Fruit fly (Drosophila melanogaster) whole organism, embryonic: ENCODE data around the gene CG43179.

Source experiments
- BtbVII ChIP-seq: fragments of 200-800 bp; sonication (Bioruptor generic); optimal IDR thresholded peaks from 3 replicates; lab custom pipeline; 2017; ENCODE audit warnings: missing biosample characterization, mild to moderate bottlenecking, missing genetic modification characterization
- CG10321 ChIP-seq: fragments of 200-800 bp; sonication (Bioruptor generic); IDR thresholded peaks from 2 replicates; pipeline ENCODE4 v1.3.6; 2022; ENCODE audit warnings: missing biosample characterization, missing genetic modification characterization
- CG11398 ChIP-seq: fragments of 200-800 bp; sonication (Bioruptor generic); optimal IDR thresholded peaks from 2 replicates; lab custom pipeline; 2016; ENCODE audit warnings: missing biosample characterization, missing genetic modification characterization
- CG12071 ChIP-seq: fragments of 200-800 bp; sonication (Bioruptor generic); optimal IDR thresholded peaks from 3 replicates; lab custom pipeline; 2018; ENCODE audit warnings: missing biosample characterization, mild to moderate bottlenecking, missing genetic modification characterization
- CG12659 ChIP-seq: fragments of 200-800 bp; sonication (Bioruptor generic); optimal IDR thresholded peaks from 3 replicates; lab custom pipeline; 2017; ENCODE audit warnings: mild to moderate bottlenecking, missing biosample characterization, missing genetic modification reagents, missing genetic modification characterization
- CG13287 ChIP-seq: fragments of 200-800 bp; sonication (Bioruptor generic); IDR thresholded peaks from 2 replicates; pipeline ENCODE4 v1.3.6; 2022; ENCODE audit warnings: missing biosample characterization, missing genetic modification characterization; ENCODE audit not compliant: partially characterized antibody
- CG14050 ChIP-seq: fragments of 200-800 bp; sonication (Bioruptor generic); IDR thresholded peaks from 3 replicates; pipeline ENCODE4 v1.3.6; 2022; ENCODE audit warnings: missing biosample characterization, missing genetic modification characterization
- CG3065 ChIP-seq: fragments of 200-800 bp; sonication (Bioruptor generic); optimal IDR thresholded peaks from 2 replicates; lab custom pipeline; 2016; ENCODE audit warnings: missing biosample characterization, missing genetic modification characterization
- CG31365 ChIP-seq: fragments of 200-800 bp; sonication (Bioruptor generic); optimal IDR thresholded peaks from 2 replicates; lab custom pipeline; 2018; ENCODE audit warnings: missing biosample characterization, mild to moderate bottlenecking, missing genetic modification characterization
- CG3407 ChIP-seq: fragments of 200-800 bp; sonication (Bioruptor generic); optimal IDR thresholded peaks from 2 replicates; lab custom pipeline; 2018; ENCODE audit warnings: missing biosample characterization, mild to moderate bottlenecking, missing genetic modification characterization
- CG4820 ChIP-seq: fragments of 200-800 bp; sonication (Bioruptor generic); optimal IDR thresholded peaks from 3 replicates; lab custom pipeline; 2016; ENCODE audit warnings: missing biosample characterization, missing genetic modification characterization
- CG6689 ChIP-seq: fragments of 200-800 bp; sonication (Bioruptor generic); IDR thresholded peaks from 2 replicates; pipeline ENCODE4 v1.3.6; 2022; ENCODE audit warnings: missing biosample characterization, missing genetic modification characterization
- CG7372 ChIP-seq: fragments of 200-800 bp; sonication (Bioruptor generic); IDR thresholded peaks from 2 replicates; pipeline ENCODE4 v1.3.6; 2022; ENCODE audit warnings: missing biosample characterization, missing genetic modification characterization
- CG7556 ChIP-seq: fragments of 200-800 bp; sonication (Bioruptor generic); optimal IDR thresholded peaks from 2 replicates; lab custom pipeline; 2017; ENCODE audit warnings: missing biosample characterization, mild to moderate bottlenecking, missing genetic modification characterization
- CG8290 ChIP-seq, 3 experiments: fragments of 200-800 bp; sonication (Bioruptor generic); optimal IDR thresholded peaks; 2 replicates each; lab custom pipeline; 2016 to 2019; ENCODE audit warnings: missing biosample characterization in 3 of 3, missing genetic modification characterization in 3 of 3, mild to moderate bottlenecking in 2 of 3, moderate library complexity in 1 of 3
- CG8944 ChIP-seq: fragments of 200-800 bp; sonication (Bioruptor generic); optimal IDR thresholded peaks from 3 replicates; lab custom pipeline; 2016; ENCODE audit warnings: missing biosample characterization, missing genetic modification characterization
- CTCF ChIP-seq: fragments of 200-800 bp; sonication (Bioruptor generic); optimal IDR thresholded peaks from 2 replicates; lab custom pipeline; 2017; ENCODE audit warnings: missing biosample characterization, mild to moderate bottlenecking, missing genetic modification characterization, moderate library complexity
- CrebB ChIP-seq: fragments of 200-800 bp; sonication (Bioruptor generic); optimal IDR thresholded peaks from 3 replicates; lab custom pipeline; 2018; ENCODE audit warnings: missing biosample characterization, mild to moderate bottlenecking, missing genetic modification characterization
- Ets65A ChIP-seq: fragments of 200-800 bp; sonication (Bioruptor generic); peaks from one replicate; lab custom pipeline; 2016; ENCODE audit warnings: missing biosample characterization, missing genetic modification characterization
- HLH3B ChIP-seq: fragments of 200-800 bp; sonication (Bioruptor generic); IDR thresholded peaks from 2 replicates; pipeline ENCODE4 v1.3.6; 2022; ENCODE audit warnings: missing biosample characterization, missing genetic modification characterization
- HLHmδ ChIP-seq: fragments of 200-800 bp; sonication (Bioruptor generic); optimal IDR thresholded peaks from 2 replicates; lab custom pipeline; 2018; ENCODE audit warnings: missing biosample characterization, mild to moderate bottlenecking, missing genetic modification characterization, moderate library complexity
- Hey ChIP-seq: fragments of 200-800 bp; sonication (Bioruptor generic); optimal IDR thresholded peaks from 3 replicates; lab custom pipeline; 2018; ENCODE audit warnings: missing biosample characterization, mild to moderate bottlenecking, missing genetic modification characterization
- HmgZ ChIP-seq: fragments of 200-800 bp; sonication (Bioruptor generic); optimal IDR thresholded peaks from 2 replicates; lab custom pipeline; 2018; ENCODE audit warnings: missing biosample characterization, mild to moderate bottlenecking, missing genetic modification characterization
- Lpt ChIP-seq: fragments of >200 bp; optimal IDR thresholded peaks from 2 replicates; lab custom pipeline; 2018; ENCODE audit warnings: missing biosample characterization, missing genetic modification characterization
- Myb ChIP-seq: fragments of 200-800 bp; sonication (Bioruptor generic); optimal IDR thresholded peaks from 2 replicates; lab custom pipeline; 2016; ENCODE audit warnings: missing biosample characterization, missing genetic modification characterization
- Neu2 ChIP-seq: fragments of 200-800 bp; sonication (Bioruptor generic); optimal IDR thresholded peaks from 3 replicates; lab custom pipeline; 2016; ENCODE audit warnings: missing biosample characterization, missing genetic modification characterization, borderline replicate concordance
- Rfx ChIP-seq: fragments of 200-800 bp; sonication (Bioruptor generic); IDR thresholded peaks from 2 replicates; pipeline ENCODE4 v1.3.6; 2022; ENCODE audit warnings: missing biosample characterization, missing genetic modification characterization
- Rx ChIP-seq: fragments of 200-800 bp; sonication (Bioruptor generic); IDR thresholded peaks from 2 replicates; pipeline ENCODE4 v1.3.6; 2022; ENCODE audit warnings: missing biosample characterization, missing genetic modification characterization
- Six4 ChIP-seq: fragments of 200-800 bp; sonication (Bioruptor generic); optimal IDR thresholded peaks from 2 replicates; lab custom pipeline; 2016; ENCODE audit warnings: missing biosample characterization, missing genetic modification characterization
- Taf1 ChIP-seq: fragments of 200-800 bp; sonication (Bioruptor generic); IDR thresholded peaks from 2 replicates; pipeline ENCODE4 v1.3.6; 2022; ENCODE audit warnings: missing biosample characterization, missing genetic modification characterization
- ap ChIP-seq: fragments of 200-800 bp; sonication (Bioruptor generic); IDR thresholded peaks from 2 replicates; pipeline ENCODE4 v1.3.6; 2022; ENCODE audit warnings: missing biosample characterization, missing genetic modification characterization
- ase ChIP-seq: fragments of 200-800 bp; sonication (Bioruptor generic); IDR thresholded peaks from 3 replicates; pipeline ENCODE4 v1.3.6; 2022; ENCODE audit warnings: missing biosample characterization, missing genetic modification characterization
- br ChIP-seq: fragments of >200 bp; optimal IDR thresholded peaks from 2 replicates; lab custom pipeline; 2017
- bsh ChIP-seq, 2 experiments: fragments of 200-800 bp; sonication (Bioruptor generic); optimal IDR thresholded peaks; 2 replicates each; lab custom pipeline; 2017 to 2018; ENCODE audit warnings: mild to moderate bottlenecking in 2 of 2, missing biosample characterization in 2 of 2, missing genetic modification characterization in 2 of 2, moderate library complexity in 1 of 2
- chif ChIP-seq, 2 experiments: fragments of 200-800 bp; sonication (Bioruptor generic); optimal IDR thresholded peaks; 3 replicates each; lab custom pipeline; 2016; ENCODE audit warnings: missing biosample characterization in 2 of 2, missing genetic modification characterization in 2 of 2
- dm ChIP-seq: fragments of 200-800 bp; sonication (Bioruptor generic); optimal IDR thresholded peaks from 3 replicates; lab custom pipeline; 2016; ENCODE audit warnings: missing biosample characterization, missing genetic modification characterization
- fu2 ChIP-seq: fragments of 200-800 bp; sonication (Bioruptor generic); optimal IDR thresholded peaks from 2 replicates; lab custom pipeline; 2016; ENCODE audit warnings: missing biosample characterization, missing genetic modification characterization
- grn ChIP-seq: fragments of 200-800 bp; sonication (Bioruptor generic); optimal IDR thresholded peaks from 3 replicates; lab custom pipeline; 2017; ENCODE audit warnings: missing biosample characterization, missing genetic modification characterization
- nom ChIP-seq: fragments of 200-800 bp; sonication (Bioruptor generic); optimal IDR thresholded peaks from 2 replicates; lab custom pipeline; 2017; ENCODE audit warnings: missing biosample characterization, missing genetic modification characterization, mild to moderate bottlenecking, moderate library complexity, missing genetic modification reagents
- ranshi ChIP-seq: fragments of 200-800 bp; sonication (Bioruptor generic); IDR thresholded peaks from 2 replicates; pipeline ENCODE4 v1.3.6; 2022; ENCODE audit warnings: missing biosample characterization, missing genetic modification characterization
- seq ChIP-seq: fragments of 200-800 bp; sonication (Bioruptor generic); IDR thresholded peaks from 2 replicates; pipeline ENCODE4 v1.3.6; 2022; ENCODE audit warnings: missing biosample characterization, missing genetic modification characterization
- slbo ChIP-seq: fragments of 200-800 bp; sonication (Bioruptor generic); IDR thresholded peaks from 2 replicates; pipeline ENCODE4 v1.3.6; 2022; ENCODE audit warnings: missing biosample characterization, missing genetic modification characterization
- sna ChIP-seq: fragments of 200-800 bp; sonication (Bioruptor generic); IDR thresholded peaks from 2 replicates; pipeline ENCODE4 v1.3.6; 2022; ENCODE audit warnings: missing biosample characterization, missing genetic modification characterization; ENCODE audit not compliant: partially characterized antibody
- stwl ChIP-seq: fragments of 200-800 bp; sonication (Bioruptor generic); optimal IDR thresholded peaks from 3 replicates; lab custom pipeline; 2018; ENCODE audit warnings: missing biosample characterization, mild to moderate bottlenecking, missing genetic modification characterization, moderate library complexity
- tll ChIP-seq, 2 experiments: fragments of 200-800 bp in 1 of 2; fragments of >200 bp in 1 of 2; sonication (Bioruptor generic) in 1 of 2; optimal IDR thresholded peaks; 2 replicates each; lab custom pipeline; 2017 to 2019; ENCODE audit warnings: missing biosample characterization in 2 of 2, missing genetic modification characterization in 2 of 2, mild to moderate bottlenecking in 1 of 2, moderate library complexity in 1 of 2
- wdn ChIP-seq: fragments of 200-800 bp; sonication (Bioruptor generic); IDR thresholded peaks from 2 replicates; pipeline ENCODE4 v1.3.6; 2022; ENCODE audit warnings: missing biosample characterization, missing genetic modification characterization

The CG43179 gene

DNA sequence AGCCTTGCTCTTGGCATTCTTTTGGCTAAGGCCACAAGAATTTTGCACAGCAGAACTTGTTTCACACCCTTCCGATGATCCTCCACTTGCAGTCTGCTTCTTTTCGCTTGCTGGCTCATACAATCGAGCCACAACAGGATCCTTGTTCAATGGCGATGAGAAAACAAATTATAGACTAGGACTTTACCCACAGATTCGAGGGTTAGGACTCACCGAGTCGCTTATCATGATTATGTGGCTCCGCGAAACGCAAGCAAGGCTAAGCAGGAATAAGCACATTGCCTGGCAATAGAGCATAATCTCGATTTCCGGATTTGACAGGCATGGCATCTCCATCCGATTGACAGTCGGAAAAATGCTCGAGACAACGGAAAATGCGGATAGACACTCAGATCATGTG lies 6.2 kb downstream of the CG43179 start, which contains the start of the genes CG14839 and CG14841:
Gene CG14839, plus strand, starts transcription at position 301 of the 400 bp plus-strand sequence.
Gene CG14841, minus strand, starts transcription at position 332 of the 400 bp plus-strand sequence.
- no peak for TF ChIP-seq HLH3B (GFP tag; lab: Robert Waterston, UW)
- no peak for TF ChIP-seq CG10321 (GFP tag; lab: Robert Waterston, UW)
- TF ChIP-seq chif (GFP tag; optimal IDR thresholded peaks at IDR 0.05; lab: Kevin White, UChicago) = no peak
- no peak for TF ChIP-seq CG8944 (GFP tag; lab: Kevin White, UChicago)
- TF ChIP-seq Ets65A (GFP tag; lab: Kevin White, UChicago) = peak; percentile 73

- TF ChIP-seq fu2 (GFP tag; lab: Kevin White, UChicago) = no peak
- TF ChIP-seq nom (GFP tag; lab: Kevin White, UChicago) = peak; percentile 43
- TF ChIP-seq, all 482 proteins: peak for 1
Observed at dm6 chr3R:14275519-14276172, 19.7 kb downstream of the CG43179 start.

DNA sequence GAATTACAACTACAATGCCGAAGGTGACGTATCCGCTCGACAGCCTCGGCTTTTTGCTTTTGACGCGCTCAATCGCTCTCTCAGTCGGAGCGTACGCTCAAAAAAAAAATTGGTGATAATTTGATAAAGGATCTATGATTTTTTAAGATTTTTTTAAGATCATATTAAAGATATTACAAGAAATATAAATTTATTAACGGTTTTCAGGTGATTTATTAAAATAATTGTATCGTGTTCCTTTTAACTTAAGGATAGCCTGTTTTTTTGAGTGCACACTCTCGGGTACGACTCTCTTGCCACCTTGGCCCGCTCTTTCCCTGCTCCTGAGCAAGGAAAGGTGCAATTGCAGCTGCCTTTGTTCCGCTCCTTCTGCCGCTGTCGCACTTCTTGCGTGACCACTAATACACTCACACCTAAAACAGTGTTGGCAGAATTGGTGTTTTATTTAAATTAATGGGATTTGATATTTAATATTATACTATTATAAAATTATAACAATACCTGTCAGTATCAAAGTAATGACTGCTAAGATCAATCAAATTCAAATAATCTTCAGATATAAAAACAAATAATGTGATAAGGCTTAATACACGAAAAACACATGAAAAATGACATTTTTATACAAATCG lies 22.1 kb downstream of the CG43179 start:
- no peak for TF ChIP-seq Neu2
- peak; percentile 78 for TF ChIP-seq CrebB (tag; lab: Kevin White, UChicago)
- no peak for TF ChIP-seq CG3407
- TF ChIP-seq Rx (GFP tag; lab: Robert Waterston, UW) = 0 out of 2 replicates have a peak, but pooled peaks have one; percentile 6
- no peak for TF ChIP-seq sna (GFP tag; lab: Robert Waterston, UW)
- TF ChIP-seq slbo (GFP tag; lab: Robert Waterston, UW) = peak; percentile 84
- TF ChIP-seq CG6689 (GFP tag; lab: Robert Waterston, UW) = peak; percentile 91
- peak; percentile 48 for TF ChIP-seq Six4 (GFP tag; lab: Kevin White, UChicago)
- TF ChIP-seq Lpt = no peak
- no peak for TF ChIP-seq stwl (tag; lab: Kevin White, UChicago)
- TF ChIP-seq CG7372 (GFP tag; lab: Robert Waterston, UW) = peak; percentile 72
- TF ChIP-seq seq = peak; percentile 77
- TF ChIP-seq HLHmδ = no peak
- peak; percentile 91 for TF ChIP-seq CG7556
- TF ChIP-seq ap (GFP tag; lab: Robert Waterston, UW) = peak; percentile 66
- TF ChIP-seq CTCF = no peak
- TF ChIP-seq ranshi (GFP tag; lab: Robert Waterston, UW) = peak; percentile 80
- TF ChIP-seq Myb = no peak
- no peak for TF ChIP-seq CG13287 (GFP tag; lab: Robert Waterston, UW)
- peak; percentile 61 for TF ChIP-seq CG4820 (GFP tag; lab: Kevin White, UChicago)
- peak; percentile 44; the same call in 2 of the 3 replicates for TF ChIP-seq ase (GFP tag; lab: Robert Waterston, UW)
- TF ChIP-seq tll (GFP tag; optimal IDR thresholded peaks at IDR 0.05; lab: Kevin White, UChicago) = peak in 1 of 2 experiments; percentile 85
- TF ChIP-seq wdn = peak; percentile 74
- no peak for TF ChIP-seq CG12071 (GFP tag; lab: Kevin White, UChicago)
- peak; percentile 53; the same call in 1 of the 2 replicates for TF ChIP-seq Taf1
- TF ChIP-seq CG3065 = peak; percentile 50
- TF ChIP-seq Rfx (GFP tag; lab: Robert Waterston, UW) = peak; percentile 67
- peak; percentile 14 for TF ChIP-seq CG31365 (tag; lab: Kevin White, UChicago)
- no peak for TF ChIP-seq br
- no peak for TF ChIP-seq CG11398 (GFP tag; lab: Kevin White, UChicago)
- TF ChIP-seq Hey = no peak
- TF ChIP-seq CG8290 (GFP tag; optimal IDR thresholded peaks at IDR 0.05; lab: Kevin White, UChicago) = no peak
- TF ChIP-seq CG8290 (tag; optimal IDR thresholded peaks at IDR 0.05; lab: Kevin White, UChicago) = no peak
- peak; percentile 65 for TF ChIP-seq CG12659
- peak; percentile 80 for TF ChIP-seq CG14050 (GFP tag; lab: Robert Waterston, UW)
- TF ChIP-seq BtbVII (GFP tag; lab: Kevin White, UChicago) = peak; percentile 50
- TF ChIP-seq grn = no peak
- no peak for TF ChIP-seq dm (GFP tag; lab: Kevin White, UChicago)
- peak; percentile 64 for TF ChIP-seq HmgZ
- TF ChIP-seq bsh (GFP tag; optimal IDR thresholded peaks at IDR 0.05; lab: Kevin White, UChicago) = peak; percentile 79 to 94
